Fruit fly (Drosophila melanogaster): ENCODE results near the gene CG45413.

The CG45413 gene

dm6 chr3L:6968961-6969814 is 37.4 kb upstream of the CG45413 start, which contains the start of the genes Mis12 and CG9953 (continued):
- TF ChIP-seq az2 (GFP tag; optimal IDR thresholded peaks at IDR 0.05) (peak; percentile 55), Drgx (GFP tag; IDR thresholded peaks at IDR 0.05) (0 out of 2 replicates have a peak, but pooled peaks have one; percentile 23), jigr1 (GFP tag; IDR thresholded peaks at IDR 0.05) (no peak), CG2875 (GFP tag; optimal IDR thresholded peaks at IDR 0.05) (no peak), CG13424 (tag; optimal IDR thresholded peaks at IDR 0.05) (peak; percentile 50), wek (GFP tag; optimal IDR thresholded peaks at IDR 0.05) (peak; percentile 72), trem (tag; optimal IDR thresholded peaks at IDR 0.05) (peak; percentile 22), HLH4C (GFP tag; IDR thresholded peaks at IDR 0.05; ENCODE audit: partially characterized antibody) (no peak), dimm (GFP tag; IDR thresholded peaks at IDR 0.05) (no peak), Sox102F (GFP tag; optimal IDR thresholded peaks at IDR 0.05) (peak; percentile 12), yki (optimal IDR thresholded peaks at IDR 0.05) (no peak), CG15073 (GFP tag; optimal IDR thresholded peaks at IDR 0.05) (no peak), CG1602 (GFP tag; optimal IDR thresholded peaks at IDR 0.05) (peak; percentile 49), h (optimal IDR thresholded peaks at IDR 0.05) (no peak), Fer1 (GFP tag; optimal IDR thresholded peaks at IDR 0.05) (no peak), CG2712 (tag; optimal IDR thresholded peaks at IDR 0.05) (peak; percentile 56), dati (GFP tag; IDR thresholded peaks at IDR 0.05) (no peak), unpg (GFP tag; optimal IDR thresholded peaks at IDR 0.05) (peak; percentile 24), CG17829 (tag; optimal IDR thresholded peaks at IDR 0.05) (peak; percentile 23), Nf-YB (GFP tag; optimal IDR thresholded peaks at IDR 0.05) (peak; percentile 6), CG12659 (GFP tag; optimal IDR thresholded peaks at IDR 0.05) (peak; percentile 39), tio (GFP tag; optimal IDR thresholded peaks at IDR 0.05) (peak; percentile 68), Dek (tag; optimal IDR thresholded peaks at IDR 0.05) (peak; percentile 4), vfl (GFP tag; optimal IDR thresholded peaks at IDR 0.05) (no peak), vvl (GFP tag; IDR thresholded peaks at IDR 0.05) (peak; percentile 78), CG30020 (tag; optimal IDR thresholded peaks at IDR 0.05) (peak; percentile 46), CG2199 (GFP tag; IDR thresholded peaks at IDR 0.05) (no peak), CG2116 (GFP tag; optimal IDR thresholded peaks at IDR 0.05) (peak; percentile 9), pzg (GFP tag; optimal IDR thresholded peaks at IDR 0.05) (peak; percentile 26), Hsf (GFP tag; optimal IDR thresholded peaks at IDR 0.05) (peak; percentile 39), dpn (GFP tag; optimal IDR thresholded peaks at IDR 0.05) (peak; percentile 11 to 20), CG32767 (GFP tag; IDR thresholded peaks at IDR 0.05) (0 out of 2 replicates have a peak, but pooled peaks have one; percentile 49), Sry-δ (GFP tag; optimal IDR thresholded peaks at IDR 0.05) (no peak), Hmx (GFP tag; optimal IDR thresholded peaks at IDR 0.05) (peak; percentile 7), inv (GFP tag; IDR thresholded peaks at IDR 0.05; ENCODE audit: partially characterized antibody) (no peak), zfh2 (GFP tag; optimal IDR thresholded peaks at IDR 0.05) (peak; percentile 14), nmo (GFP tag; optimal IDR thresholded peaks at IDR 0.05) (peak; percentile 68), CG17328 (GFP tag; IDR thresholded peaks at IDR 0.05) (0 out of 2 replicates have a peak, but pooled peaks have one; percentile 18), oc (tag; optimal IDR thresholded peaks at IDR 0.05) (no peak), Fer3 (tag; optimal IDR thresholded peaks at IDR 0.05) (peak; percentile 19), Atf6 (GFP tag; IDR thresholded peaks at IDR 0.05) (no peak), dysf (GFP tag; IDR thresholded peaks at IDR 0.05) (peak; percentile 10; the same call in 2 of the 3 replicates), H2.0 (GFP tag; IDR thresholded peaks at IDR 0.05) (peak; percentile 21), Usf (GFP tag; optimal IDR thresholded peaks at IDR 0.05) (peak; percentile 20), CG1233 (GFP tag; optimal IDR thresholded peaks at IDR 0.05) (peak; percentile 21), CG1024 (GFP tag; IDR thresholded peaks at IDR 0.05) (peak; percentile 39; the same call in 1 of the 2 replicates), CG6272 (GFP tag; IDR thresholded peaks at IDR 0.05) (no peak), Eip74EF (GFP tag; optimal IDR thresholded peaks at IDR 0.05) (peak in 1 of 2 experiments; percentile 17), cas (GFP tag; IDR thresholded peaks at IDR 0.05) (no peak)

Data from whole organism, embryonic.